Worm (Caenorhabditis elegans): ENCODE data around the gene nstp-6.

DNA sequence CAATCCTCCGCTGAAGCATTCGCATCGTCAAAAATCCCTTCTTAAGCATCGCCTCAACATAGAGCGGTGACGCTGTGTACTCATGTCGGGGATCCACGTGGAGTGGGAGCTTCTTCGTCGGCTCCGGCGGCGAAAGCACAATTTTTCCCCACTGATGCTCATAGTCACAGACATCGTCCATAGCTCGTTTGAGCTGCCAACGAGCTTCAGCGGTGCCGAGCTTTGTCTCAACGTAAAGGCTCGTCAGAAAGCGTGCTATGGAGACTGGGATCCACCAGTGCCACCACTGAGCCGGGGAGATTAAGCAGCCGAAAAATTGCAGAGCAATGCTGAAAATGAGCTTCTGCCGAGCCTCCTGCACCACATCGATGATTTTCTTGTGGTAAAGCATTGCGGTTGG, 43.4 kb upstream of the nstp-6 start:
- TF ChIP-seq nhr-237 (tag; optimal IDR thresholded peaks at IDR 0.05) = no peak
- TF ChIP-seq nfya-1 (tag; optimal IDR thresholded peaks at IDR 0.05; ENCODE audit: insufficient read depth) = no peak
- TF ChIP-seq zag-1 (tag; optimal IDR thresholded peaks at IDR 0.05) = no peak
- TF ChIP-seq jun-1 (tag; optimal IDR thresholded peaks at IDR 0.05) = no peak
- TF ChIP-seq elt-1 (tag; optimal IDR thresholded peaks at IDR 0.05) = no peak

Measured in whole organism, L3 larva.